Worm (Caenorhabditis elegans): ENCODE data around the gene Y116F11A.6.

ce11 chrV:19719253-19719652 is at the start of gene Y116F11A.6:
- no peak for TF ChIP-seq pag-3 (tag; optimal IDR thresholded peaks at IDR 0.05; ENCODE audit: borderline replicate concordance)
- TF ChIP-seq pqm-1 (tag; optimal IDR thresholded peaks at IDR 0.05), result no peak
- TF ChIP-seq elt-4 (tag; optimal IDR thresholded peaks at IDR 0.05), result no peak
- TF ChIP-seq gmeb-2 (tag; optimal IDR thresholded peaks at IDR 0.05), result no peak
- TF ChIP-seq eyg-1 (tag; optimal IDR thresholded peaks at IDR 0.05), result no peak
- no peak for TF ChIP-seq sox-2 (GFP tag; IDR thresholded peaks at IDR 0.05)
- TF ChIP-seq unc-86 (tag; optimal IDR thresholded peaks at IDR 0.05), result no peak
- TF ChIP-seq fkh-10 (GFP tag; optimal IDR thresholded peaks at IDR 0.05), result no peak
- no peak for TF ChIP-seq C08G9.2 (tag; optimal IDR thresholded peaks at IDR 0.05)
- no peak for TF ChIP-seq ama-1 (optimal IDR thresholded peaks at IDR 0.05)
- TF ChIP-seq F13H6.1 (tag; optimal IDR thresholded peaks at IDR 0.05), result no peak
- TF ChIP-seq nfya-1 (tag; optimal IDR thresholded peaks at IDR 0.05), result no peak

All from whole organism, late embryonic.